Fruit fly (Drosophila melanogaster): Measurements from ENCODE around the gene Nuf2.
A peak's percentile ranks its signal among the peaks of the same experiment; 100 is the strongest.

Nuf2 gene

dm6 chr2L:7039342-7039684 lies 26.3 kb downstream of the Nuf2 start (continued):
- TF ChIP-seq Hr3 (GFP tag; optimal IDR thresholded peaks at IDR 0.05) (peak; percentile 59), dysf (GFP tag; IDR thresholded peaks at IDR 0.05) (peak; percentile 76), HHEX (GFP tag; optimal IDR thresholded peaks at IDR 0.05) (peak; percentile 19), Six4 (GFP tag; optimal IDR thresholded peaks at IDR 0.05) (no peak), Rx (GFP tag; IDR thresholded peaks at IDR 0.05) (peak; percentile 2; the same call in 1 of the 2 replicates), CG30403 (GFP tag; optimal IDR thresholded peaks at IDR 0.05) (peak; percentile 73), dm (GFP tag; optimal IDR thresholded peaks at IDR 0.05) (peak; percentile 15), CG17359 (tag; optimal IDR thresholded peaks at IDR 0.05) (peak; percentile 58), CG9609 (GFP tag; optimal IDR thresholded peaks at IDR 0.05) (peak; percentile 74), ara (GFP tag; IDR thresholded peaks at IDR 0.05) (peak; percentile 63; the same call in 1 of the 2 replicates), CG2875 (GFP tag; optimal IDR thresholded peaks at IDR 0.05) (peak; percentile 50), Stat92E (GFP tag; optimal IDR thresholded peaks at IDR 0.05) (no peak), Hmr (GFP tag; optimal IDR thresholded peaks at IDR 0.05) (peak; percentile 44), al (GFP tag; IDR thresholded peaks at IDR 0.05) (0 out of 2 replicates have a peak, but pooled peaks have one; percentile 16), CG1602 (GFP tag; optimal IDR thresholded peaks at IDR 0.05) (peak; percentile 50), unpg (GFP tag; optimal IDR thresholded peaks at IDR 0.05) (peak; percentile 30), Poxn (GFP tag; IDR thresholded peaks at IDR 0.05) (0 out of 2 replicates have a peak, but pooled peaks have one; percentile 4), eve (GFP tag; optimal IDR thresholded peaks at IDR 0.05) (peak in 1 of 2 experiments; percentile 70), Hand (GFP tag; optimal IDR thresholded peaks at IDR 0.05) (no peak), crc (GFP tag; optimal IDR thresholded peaks at IDR 0.05) (peak; percentile 16), sr (GFP tag; IDR thresholded peaks at IDR 0.05) (no peak), caup (GFP tag; optimal IDR thresholded peaks at IDR 0.05; ENCODE audit: severe bottlenecking) (peak; percentile 48), Hsf (GFP tag; optimal IDR thresholded peaks at IDR 0.05) (peak; percentile 42), HLH4C (GFP tag; IDR thresholded peaks at IDR 0.05; ENCODE audit: partially characterized antibody) (no peak), lilli (GFP tag; optimal IDR thresholded peaks at IDR 0.05) (peak; percentile 66), bsh (GFP tag; optimal IDR thresholded peaks at IDR 0.05) (peak in 1 of 2 experiments; percentile 64), CG16813 (GFP tag; IDR thresholded peaks at IDR 0.05; ENCODE audit: partially characterized antibody) (no peak), CG17612 (GFP tag; IDR thresholded peaks at IDR 0.05) (0 out of 2 replicates have a peak, but pooled peaks have one; percentile 32), en (GFP tag; optimal IDR thresholded peaks at IDR 0.05) (peak; percentile 56), Hmx (GFP tag; optimal IDR thresholded peaks at IDR 0.05) (peak; percentile 13), phol (tag; optimal IDR thresholded peaks at IDR 0.05) (peak; percentile 45), Nf-YC (tag; optimal IDR thresholded peaks at IDR 0.05) (no peak), Side (GFP tag; optimal IDR thresholded peaks at IDR 0.05) (peak; percentile 42), Ets65A (GFP tag) (peak; percentile 73), CG4360 (GFP tag; IDR thresholded peaks at IDR 0.05) (peak; percentile 21; the same call in 1 of the 2 replicates), CG12219 (GFP tag; optimal IDR thresholded peaks at IDR 0.05) (peak; percentile 39), knrl (GFP tag; IDR thresholded peaks at IDR 0.05; ENCODE audit: partially characterized antibody) (no peak), CG14710 (tag; optimal IDR thresholded peaks at IDR 0.05) (peak; percentile 33), CG3726 (GFP tag; IDR thresholded peaks at IDR 0.05) (0 out of 3 replicates have a peak, but pooled peaks have one; percentile 42), CG4854 (GFP tag; optimal IDR thresholded peaks at IDR 0.05) (peak; percentile 5), Dip2 (GFP tag; IDR thresholded peaks at IDR 0.05) (no peak), fd102C (GFP tag; optimal IDR thresholded peaks at IDR 0.05) (no peak), CrebB (tag; optimal IDR thresholded peaks at IDR 0.05) (no peak), pho (GFP tag; optimal IDR thresholded peaks at IDR 0.05) (peak; percentile 55), exex (tag; optimal IDR thresholded peaks at IDR 0.05) (no peak), CG18011 (GFP tag; optimal IDR thresholded peaks at IDR 0.05) (peak; percentile 29), CG34422 (GFP tag; IDR thresholded peaks at IDR 0.05) (peak; percentile 67; the same call in 2 of the 3 replicates), aop (GFP tag; IDR thresholded peaks at IDR 0.05) (no peak), ATbp (GFP tag; optimal IDR thresholded peaks at IDR 0.05) (peak; percentile 27), CG8944 (GFP tag; optimal IDR thresholded peaks at IDR 0.05) (peak; percentile 62)

Data from whole organism, embryonic.